Fruit fly (Drosophila melanogaster): ENCODE data around the gene ltl.

The ltl gene

dm6 chr3L:7528380-7529080 is 9.7 kb downstream of the ltl start, which contains the start of gene lqf (continued):
- no peak for TF ChIP-seq Awh (GFP tag; IDR thresholded peaks at IDR 0.05)
- no peak for TF ChIP-seq Dip2 (GFP tag; IDR thresholded peaks at IDR 0.05)
- TF ChIP-seq CG18011 (GFP tag; optimal IDR thresholded peaks at IDR 0.05), result no peak
- TF ChIP-seq Jarid2 (GFP tag; optimal IDR thresholded peaks at IDR 0.05), result peak; percentile 71
- no peak for TF ChIP-seq NFAT (GFP tag; IDR thresholded peaks at IDR 0.05)
- peak; percentile 79 for TF ChIP-seq Bgb (GFP tag; IDR thresholded peaks at IDR 0.05; ENCODE audit: partially characterized antibody)
- TF ChIP-seq sd (tag; optimal IDR thresholded peaks at IDR 0.05), result no peak
- peak; percentile 15 for TF ChIP-seq zen (tag; optimal IDR thresholded peaks at IDR 0.05)
- TF ChIP-seq CG15073 (GFP tag; optimal IDR thresholded peaks at IDR 0.05), result no peak
- no peak for TF ChIP-seq emc (GFP tag; optimal IDR thresholded peaks at IDR 0.05)
- TF ChIP-seq sim (GFP tag; IDR thresholded peaks at IDR 0.05), result no peak
- TF ChIP-seq CG10959 (GFP tag; IDR thresholded peaks at IDR 0.05), result no peak
- peak; percentile 80 for TF ChIP-seq HLH4C (GFP tag; IDR thresholded peaks at IDR 0.05; ENCODE audit: partially characterized antibody)
- no peak for TF ChIP-seq CG12219 (GFP tag; optimal IDR thresholded peaks at IDR 0.05)
- TF ChIP-seq Xrp1 (GFP tag; IDR thresholded peaks at IDR 0.05), result no peak
- TF ChIP-seq da (GFP tag; optimal IDR thresholded peaks at IDR 0.05), result no peak
- peak; percentile 26 for TF ChIP-seq dmrt11E (tag; optimal IDR thresholded peaks at IDR 0.05)
- TF ChIP-seq hbn (GFP tag; IDR thresholded peaks at IDR 0.05; ENCODE audit: partially characterized antibody), result peak; percentile 71
- no peak for TF ChIP-seq CG3163 (GFP tag; optimal IDR thresholded peaks at IDR 0.05)
- TF ChIP-seq insv (GFP tag; optimal IDR thresholded peaks at IDR 0.05), result no peak
- TF ChIP-seq Oaz (GFP tag; IDR thresholded peaks at IDR 0.05), result no peak
- no peak for TF ChIP-seq CG13123 (GFP tag; optimal IDR thresholded peaks at IDR 0.05)
- no peak for TF ChIP-seq h (optimal IDR thresholded peaks at IDR 0.05)
- no peak for TF ChIP-seq lbe (GFP tag; optimal IDR thresholded peaks at IDR 0.05)
- TF ChIP-seq PHDP (tag; optimal IDR thresholded peaks at IDR 0.05), result no peak
- no peak for TF ChIP-seq Mrtf (GFP tag; IDR thresholded peaks at IDR 0.05)
- no peak for TF ChIP-seq CG1233 (GFP tag; optimal IDR thresholded peaks at IDR 0.05)
- TF ChIP-seq CG2889 (GFP tag; IDR thresholded peaks at IDR 0.05), result no peak
- no peak for TF ChIP-seq Fer3 (tag; optimal IDR thresholded peaks at IDR 0.05)
- TF ChIP-seq jigr1 (GFP tag; IDR thresholded peaks at IDR 0.05), result no peak; the same call in 2 of the 3 replicates
- peak; percentile 29; the same call in 1 of the 2 replicates for TF ChIP-seq CG31441 (GFP tag; IDR thresholded peaks at IDR 0.05)
- TF ChIP-seq CG10209 (GFP tag; optimal IDR thresholded peaks at IDR 0.05), result no peak
- TF ChIP-seq Atf-2 (GFP tag; optimal IDR thresholded peaks at IDR 0.05), result no peak
- peak in 1 of 3 experiments; percentile 3 for TF ChIP-seq Stat92E (GFP tag; optimal IDR thresholded peaks at IDR 0.05)
- TF ChIP-seq CG2875 (GFP tag; optimal IDR thresholded peaks at IDR 0.05), result no peak
- TF ChIP-seq Spps (tag; optimal IDR thresholded peaks at IDR 0.05), result no peak
- peak; percentile 38 for TF ChIP-seq CTCF (GFP tag; optimal IDR thresholded peaks at IDR 0.05)
- no peak for TF ChIP-seq sc (optimal IDR thresholded peaks at IDR 0.05)
- TF ChIP-seq sc (GFP tag; optimal IDR thresholded peaks at IDR 0.05), result no peak
- no peak for TF ChIP-seq D19B (GFP tag; optimal IDR thresholded peaks at IDR 0.05)
- TF ChIP-seq disco-r (GFP tag; optimal IDR thresholded peaks at IDR 0.05), result no peak
- no peak for TF ChIP-seq CG7987 (GFP tag; optimal IDR thresholded peaks at IDR 0.05)
- no peak for TF ChIP-seq CG9609 (GFP tag; optimal IDR thresholded peaks at IDR 0.05)
- no peak for TF ChIP-seq CG11085 (GFP tag; IDR thresholded peaks at IDR 0.05)
- peak; percentile 60 for TF ChIP-seq CG9817 (tag; optimal IDR thresholded peaks at IDR 0.05)
- TF ChIP-seq ci (GFP tag; IDR thresholded peaks at IDR 0.05), result no peak
- no peak for TF ChIP-seq Dfd (GFP tag; optimal IDR thresholded peaks at IDR 0.05)
- no peak for TF ChIP-seq Nf-YA (GFP tag; IDR thresholded peaks at IDR 0.05)
- TF ChIP-seq Bteb2 (GFP tag; optimal IDR thresholded peaks at IDR 0.05), result peak; percentile 3
- no peak for TF ChIP-seq Doc2 (GFP tag; IDR thresholded peaks at IDR 0.05)
- TF ChIP-seq Hmr (GFP tag; optimal IDR thresholded peaks at IDR 0.05), result peak; percentile 21
- TF ChIP-seq CG11456 (GFP tag; IDR thresholded peaks at IDR 0.05), result no peak
